Fruit fly (Drosophila melanogaster): Measurements from ENCODE around the gene Abd-B.

Gene Abd-B

DNA sequence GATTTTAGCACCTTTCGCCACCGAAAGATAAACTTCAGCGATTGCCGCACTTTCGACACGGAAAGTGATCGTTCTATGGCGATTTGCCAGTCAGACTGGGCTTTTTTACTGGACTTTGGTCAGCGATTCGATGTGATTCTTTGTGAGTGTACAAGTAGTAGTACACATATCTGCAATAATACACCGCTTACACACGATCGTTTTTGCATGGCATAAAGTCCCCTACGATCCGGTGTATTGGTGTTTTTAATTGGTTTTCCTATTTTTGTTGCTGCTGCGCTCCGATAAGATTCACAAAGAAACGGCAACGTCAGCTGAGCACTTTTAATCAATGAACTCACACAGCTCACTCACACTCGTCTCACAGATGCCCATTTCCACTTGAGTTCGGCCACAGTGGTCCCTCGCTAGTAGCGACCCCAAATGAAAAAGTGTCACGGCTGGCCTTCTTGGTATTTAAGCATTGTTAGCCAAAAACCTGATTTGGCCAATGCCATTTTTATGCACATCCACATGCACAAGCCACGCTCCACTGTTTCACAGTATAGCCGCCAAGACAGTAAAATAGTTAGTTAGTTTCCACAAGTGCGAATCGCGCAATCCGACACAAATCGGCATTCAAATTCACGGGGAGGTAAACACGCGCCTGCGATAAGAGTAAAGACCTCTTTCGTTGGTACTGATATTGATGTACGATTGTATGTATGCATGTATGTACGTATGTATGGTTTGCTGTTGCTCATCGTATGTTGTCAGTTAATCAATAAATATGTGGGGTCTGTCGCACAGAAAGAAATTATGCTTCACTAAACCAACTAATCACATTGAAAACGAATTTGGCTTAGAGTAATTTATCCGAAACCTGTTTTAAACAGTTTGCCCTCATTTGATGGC lies 14.4 kb upstream of the Abd-B start (continued):
- TF ChIP-seq crp (GFP tag; optimal IDR thresholded peaks at IDR 0.05), result peak in 1 of 2 experiments; percentile 62
- no peak for TF ChIP-seq cad (GFP tag; optimal IDR thresholded peaks at IDR 0.05)
- peak; percentile 90 for TF ChIP-seq dmrt99B (tag; optimal IDR thresholded peaks at IDR 0.05)
- TF ChIP-seq TFAM (GFP tag; optimal IDR thresholded peaks at IDR 0.05), result peak; percentile 30
- TF ChIP-seq CG3726 (GFP tag; IDR thresholded peaks at IDR 0.05), result peak; percentile 86
- peak; percentile 98 for TF ChIP-seq ind (GFP tag; optimal IDR thresholded peaks at IDR 0.05)
- peak; percentile 43 for TF ChIP-seq sqz (GFP tag; optimal IDR thresholded peaks at IDR 0.05)
- TF ChIP-seq CG9727 (GFP tag; optimal IDR thresholded peaks at IDR 0.05), result peak; percentile 86
- peak; percentile 97 for TF ChIP-seq CG2889 (GFP tag; IDR thresholded peaks at IDR 0.05)
- peak; percentile 95 for TF ChIP-seq ap (GFP tag; IDR thresholded peaks at IDR 0.05)
- TF ChIP-seq gcm (GFP tag; optimal IDR thresholded peaks at IDR 0.05), result peak; percentile 58
- no peak for TF ChIP-seq pros (GFP tag; optimal IDR thresholded peaks at IDR 0.05)
- TF ChIP-seq Six4 (GFP tag; optimal IDR thresholded peaks at IDR 0.05), result peak; percentile 62
- peak; percentile 99 for TF ChIP-seq sob (GFP tag; IDR thresholded peaks at IDR 0.05)
- TF ChIP-seq en (GFP tag; optimal IDR thresholded peaks at IDR 0.05), result peak; percentile 81
- peak; percentile 91 for TF ChIP-seq CG12744 (GFP tag; optimal IDR thresholded peaks at IDR 0.05)
- TF ChIP-seq CG11085 (GFP tag; IDR thresholded peaks at IDR 0.05), result peak; percentile 95
- peak; percentile 94 for TF ChIP-seq Side (GFP tag; optimal IDR thresholded peaks at IDR 0.05)
- peak; percentile 99 for TF ChIP-seq sug (tag; optimal IDR thresholded peaks at IDR 0.05)
- TF ChIP-seq org-1 (GFP tag; optimal IDR thresholded peaks at IDR 0.05), result peak; percentile 95
- TF ChIP-seq emc (GFP tag; optimal IDR thresholded peaks at IDR 0.05), result peak; percentile 89
- peak; percentile 97 for TF ChIP-seq HLH54F (GFP tag; optimal IDR thresholded peaks at IDR 0.05)
- peak; percentile 91 for TF ChIP-seq gem (tag; optimal IDR thresholded peaks at IDR 0.05)
- peak; percentile 94 for TF ChIP-seq so (GFP tag; IDR thresholded peaks at IDR 0.05)
- TF ChIP-seq caup (GFP tag; optimal IDR thresholded peaks at IDR 0.05; ENCODE audit: severe bottlenecking), result peak; percentile 95
- TF ChIP-seq CG12942 (GFP tag; optimal IDR thresholded peaks at IDR 0.05), result peak; percentile 92
- peak; percentile 98 for TF ChIP-seq CG18599 (GFP tag; optimal IDR thresholded peaks at IDR 0.05)
- TF ChIP-seq Elba2 (GFP tag; optimal IDR thresholded peaks at IDR 0.05), result no peak
- TF ChIP-seq CG4617 (GFP tag; optimal IDR thresholded peaks at IDR 0.05; ENCODE audit: borderline replicate concordance), result peak; percentile 82
- peak; percentile 88 for TF ChIP-seq CG11560 (tag; IDR thresholded peaks at IDR 0.05)
- peak; percentile 88 for TF ChIP-seq CG6765 (GFP tag; optimal IDR thresholded peaks at IDR 0.05)
- TF ChIP-seq CG14441 (GFP tag; IDR thresholded peaks at IDR 0.05), result peak; percentile 98
- TF ChIP-seq CG10979 (tag; optimal IDR thresholded peaks at IDR 0.05), result peak; percentile 57
- TF ChIP-seq Myb (GFP tag; optimal IDR thresholded peaks at IDR 0.05), result peak; percentile 89
- TF ChIP-seq bigmax (GFP tag; optimal IDR thresholded peaks at IDR 0.05), result peak; percentile 46
- TF ChIP-seq CG6854 (GFP tag; optimal IDR thresholded peaks at IDR 0.05), result peak; percentile 84
- TF ChIP-seq CG7372 (GFP tag; IDR thresholded peaks at IDR 0.05), result peak; percentile 96
- no peak for TF ChIP-seq hbn (GFP tag; IDR thresholded peaks at IDR 0.05; ENCODE audit: partially characterized antibody)
- TF ChIP-seq CG6791 (GFP tag; IDR thresholded peaks at IDR 0.05; ENCODE audit: partially characterized antibody), result 0 out of 3 replicates have a peak, but pooled peaks have one; percentile 34
- peak; percentile 59 for TF ChIP-seq twi (tag; optimal IDR thresholded peaks at IDR 0.05)
- peak; percentile 95 for TF ChIP-seq Oaz (GFP tag; IDR thresholded peaks at IDR 0.05)
- TF ChIP-seq Mad (GFP tag; optimal IDR thresholded peaks at IDR 0.05), result peak; percentile 91
- TF ChIP-seq danr (GFP tag; IDR thresholded peaks at IDR 0.05), result peak; percentile 88
- TF ChIP-seq CG12769 (tag; optimal IDR thresholded peaks at IDR 0.05), result peak; percentile 99
- TF ChIP-seq ken (GFP tag; IDR thresholded peaks at IDR 0.05), result peak; percentile 95
- TF ChIP-seq btn (GFP tag; optimal IDR thresholded peaks at IDR 0.05), result peak; percentile 86
- peak; percentile 98 for TF ChIP-seq CG7786 (GFP tag; optimal IDR thresholded peaks at IDR 0.05)
- TF ChIP-seq ERR (GFP tag; optimal IDR thresholded peaks at IDR 0.05), result peak; percentile 96
- peak; percentile 54 for TF ChIP-seq CG14965 (GFP tag; optimal IDR thresholded peaks at IDR 0.05; ENCODE audit: borderline replicate concordance)

Data from whole organism, embryonic.